Fruit fly (Drosophila melanogaster) whole organism, embryonic: ENCODE measurements around the gene CG11999.

Source experiments
- Blimp-1 ChIP-seq: fragments of 200-800 bp; sonication (Bioruptor generic); optimal IDR thresholded peaks from 3 replicates; lab custom pipeline; 2018; ENCODE audit warnings: missing biosample characterization, missing genetic modification characterization, mild to moderate bottlenecking, moderate library complexity, missing genetic modification reagents
- CG10274 ChIP-seq: fragments of 200-800 bp; sonication (Bioruptor generic); optimal IDR thresholded peaks from 3 replicates; lab custom pipeline; 2017; ENCODE audit warnings: missing biosample characterization, mild to moderate bottlenecking, missing genetic modification characterization
- CG10565 ChIP-seq: fragments of 200-800 bp; sonication (Bioruptor generic); optimal IDR thresholded peaks from 3 replicates; lab custom pipeline; 2016; ENCODE audit warnings: missing biosample characterization, mild to moderate bottlenecking, missing genetic modification characterization
- CG10959 ChIP-seq: fragments of 200-800 bp; sonication (Bioruptor generic); IDR thresholded peaks from 2 replicates; pipeline ENCODE4 v1.3.6; 2022; ENCODE audit warnings: missing biosample characterization, missing genetic modification characterization
- CG11093 ChIP-seq: fragments of 200-800 bp; sonication (Bioruptor generic); IDR thresholded peaks from 3 replicates; pipeline ENCODE4 v1.3.6; 2022; ENCODE audit warnings: missing biosample characterization, missing genetic modification characterization
- CG11247 ChIP-seq: fragments of 200-800 bp; sonication (Bioruptor generic); IDR thresholded peaks from 2 replicates; pipeline ENCODE4 v1.3.6; 2022; ENCODE audit warnings: missing biosample characterization, missing genetic modification characterization
- CG11504 ChIP-seq: fragments of 200-800 bp; sonication (Bioruptor generic); optimal IDR thresholded peaks from 3 replicates; lab custom pipeline; 2019; ENCODE audit warnings: missing biosample characterization, mild to moderate bottlenecking, missing genetic modification characterization, moderate library complexity
- CG12659 ChIP-seq: fragments of 200-800 bp; sonication (Bioruptor generic); optimal IDR thresholded peaks from 3 replicates; lab custom pipeline; 2017; ENCODE audit warnings: mild to moderate bottlenecking, missing biosample characterization, missing genetic modification reagents, missing genetic modification characterization
- CG13424 ChIP-seq: fragments of 200-800 bp; sonication (Bioruptor generic); optimal IDR thresholded peaks from 2 replicates; lab custom pipeline; 2019; ENCODE audit warnings: missing biosample characterization, mild to moderate bottlenecking, missing genetic modification characterization, moderate library complexity
- CG14710 ChIP-seq: fragments of 200-800 bp; sonication (Bioruptor generic); optimal IDR thresholded peaks from 3 replicates; lab custom pipeline; 2019; ENCODE audit warnings: missing biosample characterization, mild to moderate bottlenecking, missing genetic modification characterization, moderate library complexity
- CG15011 ChIP-seq: fragments of 200-800 bp; sonication (Bioruptor generic); optimal IDR thresholded peaks from 3 replicates; lab custom pipeline; 2018; ENCODE audit warnings: missing biosample characterization, mild to moderate bottlenecking, missing genetic modification characterization
- CG15601 ChIP-seq: fragments of 200-800 bp; sonication (Bioruptor generic); optimal IDR thresholded peaks from 3 replicates; lab custom pipeline; 2019; ENCODE audit warnings: missing biosample characterization, mild to moderate bottlenecking, missing genetic modification characterization, moderate library complexity
- CG2678 ChIP-seq: fragments of 200-800 bp; sonication (Bioruptor generic); optimal IDR thresholded peaks from 3 replicates; lab custom pipeline; 2019; ENCODE audit warnings: missing biosample characterization, mild to moderate bottlenecking, missing genetic modification characterization, moderate library complexity
- CG2889 ChIP-seq: fragments of 200-800 bp; sonication (Bioruptor generic); IDR thresholded peaks from 3 replicates; pipeline ENCODE4 v1.3.6; 2022; ENCODE audit warnings: missing biosample characterization, missing genetic modification characterization
- CG30020 ChIP-seq: fragments of 200-800 bp; optimal IDR thresholded peaks from 2 replicates; lab custom pipeline; 2019; ENCODE audit warnings: missing biosample characterization, mild to moderate bottlenecking, missing genetic modification characterization, moderate library complexity
- CG30403 ChIP-seq: fragments of 200-800 bp; sonication (Bioruptor generic); optimal IDR thresholded peaks from 3 replicates; lab custom pipeline; 2016; ENCODE audit warnings: missing biosample characterization, missing genetic modification characterization
- CG32772 ChIP-seq: fragments of 200-800 bp; sonication (Bioruptor generic); IDR thresholded peaks from 2 replicates; pipeline ENCODE4 v1.3.6; 2022; ENCODE audit warnings: missing biosample characterization, missing genetic modification characterization
- CG34376 ChIP-seq: fragments of 200-800 bp; sonication (Bioruptor generic); optimal IDR thresholded peaks from 2 replicates; lab custom pipeline; 2018; ENCODE audit warnings: missing biosample characterization, mild to moderate bottlenecking, missing genetic modification characterization
- CG4404 ChIP-seq: fragments of 200-800 bp; sonication (Bioruptor generic); IDR thresholded peaks from 2 replicates; pipeline ENCODE4 v1.3.6; 2022; ENCODE audit warnings: missing biosample characterization, missing genetic modification characterization
- CG5180 ChIP-seq: fragments of 200-800 bp; sonication (Bioruptor generic); optimal IDR thresholded peaks from 3 replicates; lab custom pipeline; 2017; ENCODE audit warnings: missing biosample characterization, missing genetic modification characterization, mild to moderate bottlenecking, moderate library complexity, missing genetic modification reagents
- CG7839 ChIP-seq: fragments of 200-800 bp; sonication (Bioruptor generic); optimal IDR thresholded peaks from 3 replicates; lab custom pipeline; 2018; ENCODE audit warnings: missing biosample characterization, mild to moderate bottlenecking, missing genetic modification characterization, moderate library complexity
- CG8944 ChIP-seq: fragments of 200-800 bp; sonication (Bioruptor generic); optimal IDR thresholded peaks from 3 replicates; lab custom pipeline; 2016; ENCODE audit warnings: missing biosample characterization, missing genetic modification characterization
- Deaf1 ChIP-seq: fragments of 200-800 bp; optimal IDR thresholded peaks from 3 replicates; lab custom pipeline; 2019; ENCODE audit warnings: missing biosample characterization, mild to moderate bottlenecking, missing genetic modification characterization, moderate library complexity
- Dip3 ChIP-seq: fragments of 200-800 bp; sonication (Bioruptor generic); optimal IDR thresholded peaks from 3 replicates; lab custom pipeline; 2016; ENCODE audit warnings: missing biosample characterization, missing genetic modification characterization
- HHEX ChIP-seq: fragments of 200-800 bp; sonication (Bioruptor generic); optimal IDR thresholded peaks from 3 replicates; lab custom pipeline; 2017; ENCODE audit warnings: missing biosample characterization, mild to moderate bottlenecking, missing genetic modification characterization, missing genetic modification reagents
- HLH54F ChIP-seq: fragments of 200-800 bp; sonication (Bioruptor generic); optimal IDR thresholded peaks from 3 replicates; lab custom pipeline; 2016; ENCODE audit warnings: missing biosample characterization, missing genetic modification characterization
- HmgD ChIP-seq: fragments of 200-800 bp; sonication (Bioruptor generic); optimal IDR thresholded peaks from 3 replicates; lab custom pipeline; 2016; ENCODE audit warnings: missing biosample characterization, missing genetic modification characterization
- Hr39 ChIP-seq: fragments of >200 bp; optimal IDR thresholded peaks from 2 replicates; lab custom pipeline; 2017
- Hr51 ChIP-seq, 2 experiments: fragments of 200-800 bp; sonication (Bioruptor generic); optimal IDR thresholded peaks; 2 replicates in 1 of 2; 3 replicates in 1 of 2; lab custom pipeline; 2016 to 2018; ENCODE audit warnings: missing biosample characterization in 2 of 2, missing genetic modification characterization in 2 of 2, mild to moderate bottlenecking in 1 of 2, moderate library complexity in 1 of 2
- Hr78 ChIP-seq, 2 experiments: fragments of 200-800 bp in 1 of 2; fragments of >200 bp in 1 of 2; sonication (Bioruptor generic) in 1 of 2; optimal IDR thresholded peaks; 2 replicates each; lab custom pipeline; 2017 to 2019; ENCODE audit warnings: missing biosample characterization in 2 of 2, missing genetic modification characterization in 2 of 2, mild to moderate bottlenecking in 1 of 2, moderate library complexity in 1 of 2
- Myb ChIP-seq: fragments of 200-800 bp; sonication (Bioruptor generic); optimal IDR thresholded peaks from 2 replicates; lab custom pipeline; 2016; ENCODE audit warnings: missing biosample characterization, missing genetic modification characterization
- Ptx1 ChIP-seq: fragments of 200-800 bp; sonication (Bioruptor generic); IDR thresholded peaks from 2 replicates; pipeline ENCODE4 v1.3.6; 2022; ENCODE audit warnings: missing biosample characterization, missing genetic modification characterization
- chinmo ChIP-seq: fragments of 200-800 bp; sonication (Bioruptor generic); IDR thresholded peaks from 4 replicates; pipeline ENCODE4 v1.3.6; 2022; ENCODE audit warnings: missing biosample characterization, missing genetic modification characterization; ENCODE audit not compliant: partially characterized antibody
- ci ChIP-seq: fragments of 200-800 bp; sonication (Bioruptor generic); IDR thresholded peaks from 3 replicates; pipeline ENCODE4 v1.3.6; 2022; ENCODE audit warnings: missing biosample characterization, missing genetic modification characterization
- ems ChIP-seq: fragments of 200-800 bp; sonication (Bioruptor generic); optimal IDR thresholded peaks from 3 replicates; lab custom pipeline; 2016; ENCODE audit warnings: missing biosample characterization, missing genetic modification characterization
- gsb-n ChIP-seq: fragments of 200-800 bp; sonication (Bioruptor generic); optimal IDR thresholded peaks from 3 replicates; lab custom pipeline; 2018; ENCODE audit warnings: missing biosample characterization, mild to moderate bottlenecking, missing genetic modification characterization
- hbn ChIP-seq: fragments of 200-800 bp; sonication (Bioruptor generic); IDR thresholded peaks from 2 replicates; pipeline ENCODE4 v1.3.6; 2022; ENCODE audit warnings: missing biosample characterization, missing genetic modification characterization; ENCODE audit not compliant: partially characterized antibody
- lov ChIP-seq, 2 experiments: fragments of 200-800 bp in 1 of 2; fragments of >200 bp in 1 of 2; sonication (Bioruptor generic) in 1 of 2; IDR thresholded peaks in 1 of 2; optimal IDR thresholded peaks in 1 of 2; 2 replicates in 1 of 2; 3 replicates in 1 of 2; pipeline versions ENCODE4 v1.3.6 to Lab custom; 2017 to 2022; ENCODE audit warnings: missing biosample characterization in 1 of 2, missing genetic modification characterization in 1 of 2
- mam ChIP-seq: fragments of 200-800 bp; sonication (Bioruptor generic); optimal IDR thresholded peaks from 3 replicates; lab custom pipeline; 2016; ENCODE audit warnings: missing biosample characterization, missing genetic modification characterization
- mld ChIP-seq: fragments of 200-800 bp; sonication (Bioruptor generic); IDR thresholded peaks from 3 replicates; pipeline ENCODE4 v1.3.6; 2022; ENCODE audit warnings: missing biosample characterization, missing genetic modification characterization; ENCODE audit not compliant: partially characterized antibody
- p53 ChIP-seq: fragments of 200-800 bp; sonication (Bioruptor generic); optimal IDR thresholded peaks from 2 replicates; lab custom pipeline; 2016; ENCODE audit warnings: missing biosample characterization, missing genetic modification characterization
- pnt ChIP-seq: fragments of 200-800 bp; sonication (Bioruptor generic); optimal IDR thresholded peaks from 3 replicates; lab custom pipeline; 2016; ENCODE audit warnings: missing biosample characterization, missing genetic modification characterization
- sna ChIP-seq: fragments of 200-800 bp; sonication (Bioruptor generic); IDR thresholded peaks from 2 replicates; pipeline ENCODE4 v1.3.6; 2022; ENCODE audit warnings: missing biosample characterization, missing genetic modification characterization; ENCODE audit not compliant: partially characterized antibody
- tll ChIP-seq, 2 experiments: fragments of 200-800 bp in 1 of 2; fragments of >200 bp in 1 of 2; sonication (Bioruptor generic) in 1 of 2; optimal IDR thresholded peaks; 2 replicates each; lab custom pipeline; 2017 to 2019; ENCODE audit warnings: missing biosample characterization in 2 of 2, missing genetic modification characterization in 2 of 2, mild to moderate bottlenecking in 1 of 2, moderate library complexity in 1 of 2
- trem ChIP-seq: fragments of 200-800 bp; optimal IDR thresholded peaks from 3 replicates; lab custom pipeline; 2019; ENCODE audit warnings: missing biosample characterization, mild to moderate bottlenecking, missing genetic modification characterization, moderate library complexity
- zf30C ChIP-seq: fragments of 200-800 bp; sonication (Bioruptor generic); optimal IDR thresholded peaks from 3 replicates; lab custom pipeline; 2018; ENCODE audit warnings: missing biosample characterization, mild to moderate bottlenecking, missing genetic modification characterization

CG11999 gene

dm6 chr3R:5320672-5321071 lies 33.9 kb downstream of the CG11999 start (continued):
- TF ChIP-seq CG2678 (tag; lab: Kevin White, UChicago) (peak; percentile 16), tll (GFP tag; optimal IDR thresholded peaks at IDR 0.05; lab: Kevin White, UChicago) (peak in 1 of 2 experiments; percentile 63), HHEX (peak; percentile 34), gsb-n (tag; lab: Kevin White, UChicago) (peak; percentile 12), CG14710 (peak; percentile 2)
- TF ChIP-seq, all 482 proteins: peak for 53

- no peak for TF ChIP-seq CG34376
- TF ChIP-seq mam: no peak
- no peak for TF ChIP-seq CG10565 (GFP tag; lab: Kevin White, UChicago)
- no peak for TF ChIP-seq CG10959 (GFP tag; lab: Robert Waterston, UW)
- peak in 1 of 2 experiments; percentile 10 for TF ChIP-seq Hr51 (GFP tag; optimal IDR thresholded peaks at IDR 0.05; lab: Kevin White, UChicago)
- TF ChIP-seq CG2889: no peak
- TF ChIP-seq Deaf1 (tag; lab: Kevin White, UChicago): no peak
- TF ChIP-seq CG13424 (tag; lab: Kevin White, UChicago): no peak
- peak; percentile 50 for TF ChIP-seq Blimp-1
- no peak for TF ChIP-seq ems (GFP tag; lab: Kevin White, UChicago)
- no peak for TF ChIP-seq Ptx1
- TF ChIP-seq CG10274 (GFP tag; lab: Kevin White, UChicago): no peak
- TF ChIP-seq CG8944 (GFP tag; lab: Kevin White, UChicago): no peak
- no peak for TF ChIP-seq pnt (GFP tag; lab: Kevin White, UChicago)
- no peak for TF ChIP-seq chinmo (GFP tag; lab: Robert Waterston, UW)
- no peak for TF ChIP-seq HLH54F (GFP tag; lab: Kevin White, UChicago)
- TF ChIP-seq p53: no peak
- TF ChIP-seq CG11247 (GFP tag; lab: Robert Waterston, UW): 0 out of 2 replicates have a peak, but pooled peaks have one; percentile 26
- TF ChIP-seq ci (GFP tag; lab: Robert Waterston, UW): peak; percentile 53; the same call in 2 of the 3 replicates
- no peak for TF ChIP-seq CG30403
- TF ChIP-seq CG32772 (GFP tag; lab: Robert Waterston, UW): no peak
- TF ChIP-seq CG15011 (GFP tag; lab: Kevin White, UChicago): peak; percentile 33
- TF ChIP-seq zf30C: no peak
- TF ChIP-seq CG4404 (GFP tag; lab: Robert Waterston, UW): no peak
- TF ChIP-seq CG11093 (GFP tag; lab: Robert Waterston, UW): no peak
- TF ChIP-seq sna (GFP tag; lab: Robert Waterston, UW): no peak
- TF ChIP-seq CG12659 (GFP tag; lab: Kevin White, UChicago): no peak
- peak; percentile 7 for TF ChIP-seq CG7839 (tag; lab: Kevin White, UChicago)
- TF ChIP-seq lov (optimal IDR thresholded peaks at IDR 0.05; lab: Kevin White, UChicago): no peak
- no peak for TF ChIP-seq lov (GFP tag; IDR thresholded peaks at IDR 0.05; lab: Robert Waterston, UW)
- TF ChIP-seq HmgD (GFP tag; lab: Kevin White, UChicago): no peak
- no peak for TF ChIP-seq mld (GFP tag; lab: Robert Waterston, UW)
- no peak for TF ChIP-seq CG5180 (GFP tag; lab: Kevin White, UChicago)
- peak; percentile 77 for TF ChIP-seq CG15601
- TF ChIP-seq CG30020 (tag; lab: Kevin White, UChicago): no peak
- TF ChIP-seq Hr39 (lab: Kevin White, UChicago): no peak
- peak; percentile 19 for TF ChIP-seq CG11504 (tag; lab: Kevin White, UChicago)
- no peak for TF ChIP-seq Myb (GFP tag; lab: Kevin White, UChicago)
- no peak for TF ChIP-seq hbn (GFP tag; lab: Robert Waterston, UW)
- no peak for TF ChIP-seq Dip3 (GFP tag; lab: Kevin White, UChicago)
- TF ChIP-seq trem: peak; percentile 30
- TF ChIP-seq Hr78 (GFP tag; optimal IDR thresholded peaks at IDR 0.05; lab: Kevin White, UChicago): no peak
Measured at dm6 chr3R:5319059-5319785, 35.3 kb downstream of the CG11999 start.
